Worm (Caenorhabditis elegans): ENCODE data around the gene eef-1G.

DNA sequence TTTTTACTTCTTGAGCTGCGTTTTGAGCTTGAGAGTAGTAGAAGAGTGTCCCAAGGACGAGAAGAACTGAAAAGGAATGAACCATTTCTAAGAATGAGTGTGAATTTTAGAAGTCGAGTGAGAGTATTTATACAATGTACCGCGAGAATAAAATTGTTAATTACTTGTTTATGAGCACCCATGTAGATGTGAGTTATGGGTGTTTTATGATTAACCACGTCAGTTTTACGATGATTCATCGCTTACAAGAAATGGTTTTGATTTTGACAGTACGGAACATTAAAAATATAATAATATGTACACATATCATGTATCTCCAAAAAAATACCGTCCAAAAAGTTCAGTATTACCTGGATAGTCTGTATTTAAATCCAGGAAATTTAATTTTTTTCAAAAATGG lies 11.2 kb upstream of the eef-1G start, which contains the start of gene clec-221:
- TF ChIP-seq ztf-29 (GFP tag; IDR thresholded peaks at IDR 0.05): no peak
- no peak for TF ChIP-seq cog-1 (tag; optimal IDR thresholded peaks at IDR 0.05)
- TF ChIP-seq klf-2 (GFP tag; conservative IDR thresholded peaks at IDR 0.05): no peak
